Fruit fly (Drosophila melanogaster): ENCODE data around the gene FoxP.

The FoxP gene

DNA sequence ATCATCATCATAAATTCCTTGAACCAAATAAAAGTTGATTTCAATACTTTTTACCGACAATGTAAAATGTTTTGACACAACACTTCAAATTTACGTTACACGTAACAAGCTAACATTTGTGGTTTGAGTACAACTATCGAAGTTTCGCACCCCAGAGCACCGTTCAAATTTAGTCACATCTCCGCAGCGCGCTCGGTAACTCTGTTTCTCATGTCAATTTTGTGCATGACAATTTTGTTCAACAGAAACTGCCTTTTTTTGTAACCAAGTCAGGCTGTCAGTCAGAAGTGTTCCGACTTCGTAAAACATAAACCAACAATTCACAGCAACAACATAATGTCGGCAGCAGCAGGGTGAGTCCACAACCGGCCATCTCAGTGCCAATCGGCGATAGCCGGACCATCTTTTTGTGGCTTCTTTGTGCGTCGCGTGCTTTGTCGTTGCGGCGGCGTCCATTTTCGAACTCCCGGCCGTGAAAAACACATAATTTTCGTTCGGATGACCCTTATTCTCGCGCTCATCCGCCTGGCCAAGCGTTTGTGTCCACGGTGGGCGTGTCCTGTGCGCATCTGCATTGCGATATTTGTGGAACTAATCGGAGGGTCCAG, 52.8 kb downstream of the FoxP start, which contains the start of gene p23 (continued):
- no peak for TF ChIP-seq Ets65A (GFP tag)
- no peak for TF ChIP-seq CG11695 (GFP tag; IDR thresholded peaks at IDR 0.05)
- TF ChIP-seq grn (GFP tag; optimal IDR thresholded peaks at IDR 0.05): no peak
- no peak for TF ChIP-seq kah (GFP tag; optimal IDR thresholded peaks at IDR 0.05)
- no peak for TF ChIP-seq CG5245 (GFP tag; optimal IDR thresholded peaks at IDR 0.05)
- TF ChIP-seq unc-4 (GFP tag; IDR thresholded peaks at IDR 0.05; ENCODE audit: partially characterized antibody): 0 out of 2 replicates have a peak, but pooled peaks have one; percentile 27
- TF ChIP-seq CG10321 (GFP tag; IDR thresholded peaks at IDR 0.05): no peak
- TF ChIP-seq CG8924 (tag; optimal IDR thresholded peaks at IDR 0.05): peak; percentile 32
- no peak for TF ChIP-seq CG12236 (GFP tag; optimal IDR thresholded peaks at IDR 0.05)
- TF ChIP-seq D19A (tag; optimal IDR thresholded peaks at IDR 0.05): no peak
- no peak for TF ChIP-seq pfk (GFP tag; optimal IDR thresholded peaks at IDR 0.05)
- TF ChIP-seq CG7928 (GFP tag; optimal IDR thresholded peaks at IDR 0.05): no peak
- no peak for TF ChIP-seq wdn (GFP tag; IDR thresholded peaks at IDR 0.05)
- no peak for TF ChIP-seq CG11247 (GFP tag; IDR thresholded peaks at IDR 0.05)
- TF ChIP-seq stc (GFP tag; IDR thresholded peaks at IDR 0.05): no peak
- TF ChIP-seq rib (GFP tag; IDR thresholded peaks at IDR 0.05): no peak
- TF ChIP-seq amos (GFP tag; IDR thresholded peaks at IDR 0.05; ENCODE audit: partially characterized antibody): peak; percentile 73
- TF ChIP-seq grau (tag; optimal IDR thresholded peaks at IDR 0.05): no peak
- no peak for TF ChIP-seq cwo (GFP tag; optimal IDR thresholded peaks at IDR 0.05)
- TF ChIP-seq CG43689 (GFP tag; IDR thresholded peaks at IDR 0.05): no peak
- peak; percentile 15 for TF ChIP-seq CG10543 (GFP tag; optimal IDR thresholded peaks at IDR 0.05)
- TF ChIP-seq gt (GFP tag; IDR thresholded peaks at IDR 0.05): no peak
- no peak for TF ChIP-seq caup (GFP tag; optimal IDR thresholded peaks at IDR 0.05; ENCODE audit: severe bottlenecking)
- TF ChIP-seq CG33213 (GFP tag; optimal IDR thresholded peaks at IDR 0.05): peak; percentile 69
- no peak for TF ChIP-seq CrebB (tag; optimal IDR thresholded peaks at IDR 0.05)
- TF ChIP-seq fd64A (GFP tag; optimal IDR thresholded peaks at IDR 0.05): no peak
- no peak for TF ChIP-seq Vsx1 (GFP tag; optimal IDR thresholded peaks at IDR 0.05)
- no peak for TF ChIP-seq CG18262 (tag; optimal IDR thresholded peaks at IDR 0.05)
- TF ChIP-seq Fer1 (GFP tag; optimal IDR thresholded peaks at IDR 0.05): no peak
- no peak for TF ChIP-seq CG6689 (GFP tag; IDR thresholded peaks at IDR 0.05)
- no peak for TF ChIP-seq pros (GFP tag; optimal IDR thresholded peaks at IDR 0.05)
- TF ChIP-seq ap (GFP tag; IDR thresholded peaks at IDR 0.05): no peak
- TF ChIP-seq CG7271 (tag; optimal IDR thresholded peaks at IDR 0.05): no peak
- peak; percentile 12 for TF ChIP-seq shn (GFP tag; optimal IDR thresholded peaks at IDR 0.05)
- TF ChIP-seq Blimp-1 (GFP tag; optimal IDR thresholded peaks at IDR 0.05): no peak
- peak; percentile 51; the same call in 1 of the 3 replicates for TF ChIP-seq CG6791 (GFP tag; IDR thresholded peaks at IDR 0.05; ENCODE audit: partially characterized antibody)
- TF ChIP-seq CG14441 (GFP tag; IDR thresholded peaks at IDR 0.05): no peak
- TF ChIP-seq lilli (GFP tag; optimal IDR thresholded peaks at IDR 0.05): no peak
- peak; percentile 70 for TF ChIP-seq dm (GFP tag; optimal IDR thresholded peaks at IDR 0.05)
- TF ChIP-seq ewg (GFP tag; optimal IDR thresholded peaks at IDR 0.05): peak; percentile 41
- no peak for TF ChIP-seq NC2α (GFP tag; optimal IDR thresholded peaks at IDR 0.05)
- TF ChIP-seq Hr78 (GFP tag; optimal IDR thresholded peaks at IDR 0.05): no peak
- no peak for TF ChIP-seq Poxn (GFP tag; IDR thresholded peaks at IDR 0.05)
- no peak for TF ChIP-seq CG12104 (GFP tag; optimal IDR thresholded peaks at IDR 0.05)
- no peak for TF ChIP-seq CG8281 (tag; optimal IDR thresholded peaks at IDR 0.05)
- peak; percentile 63 for TF ChIP-seq Rfx (GFP tag; IDR thresholded peaks at IDR 0.05)
- no peak for TF ChIP-seq CG3407 (GFP tag; optimal IDR thresholded peaks at IDR 0.05)
- no peak for TF ChIP-seq CG11085 (GFP tag; IDR thresholded peaks at IDR 0.05)
- TF ChIP-seq exex (tag; optimal IDR thresholded peaks at IDR 0.05): no peak
- TF ChIP-seq dysf (GFP tag; IDR thresholded peaks at IDR 0.05): no peak
- TF ChIP-seq CG4404 (GFP tag; IDR thresholded peaks at IDR 0.05): no peak
